Worm (Caenorhabditis elegans): ENCODE data around the gene Y47D7A.2.
A peak's percentile ranks its signal among the peaks of the same experiment; 100 is the strongest.

The Y47D7A.2 gene

ce11 chrV:4419767-4420322, at the start of gene Y47D7A.2, which contains the start of gene Y47D7A.7:
Y47D7A.2 (plus strand) TSS chrV:4420272.
Y47D7A.7 (minus strand) TSS chrV:4419867.
- no peak for TF ChIP-seq ceh-43 (GFP tag; optimal IDR thresholded peaks at IDR 0.05)
- no peak for TF ChIP-seq bed-3 (GFP tag; optimal IDR thresholded peaks at IDR 0.05)
- TF ChIP-seq nhr-12 (tag; optimal IDR thresholded peaks at IDR 0.05) = no peak
- TF ChIP-seq zip-8 (tag; optimal IDR thresholded peaks at IDR 0.05) = no peak
- no peak for TF ChIP-seq cnd-1 (tag; optimal IDR thresholded peaks at IDR 0.05)
- no peak for TF ChIP-seq sptf-1 (tag; optimal IDR thresholded peaks at IDR 0.05)
- no peak for TF ChIP-seq tbx-8 (GFP tag; optimal IDR thresholded peaks at IDR 0.05)
- no peak for TF ChIP-seq mab-5 (tag; optimal IDR thresholded peaks at IDR 0.05)
- TF ChIP-seq M03D4.4 (tag; optimal IDR thresholded peaks at IDR 0.05) = no peak
- TF ChIP-seq ceh-83 (GFP tag; optimal IDR thresholded peaks at IDR 0.05) = no peak
- TF ChIP-seq flh-1 (GFP tag; optimal IDR thresholded peaks at IDR 0.05) = no peak
- no peak for TF ChIP-seq mls-2 (tag; optimal IDR thresholded peaks at IDR 0.05)
- no peak for TF ChIP-seq blmp-1 (tag; optimal IDR thresholded peaks at IDR 0.05)
- no peak for TF ChIP-seq mep-1 (tag; optimal IDR thresholded peaks at IDR 0.05)
- no peak for TF ChIP-seq ham-2 (GFP tag; optimal IDR thresholded peaks at IDR 0.05)
- no peak for TF ChIP-seq ces-1 (GFP tag; optimal IDR thresholded peaks at IDR 0.05)

- TF ChIP-seq unc-39 (tag; optimal IDR thresholded peaks at IDR 0.05) = no peak
- TF ChIP-seq nhr-2 (tag; optimal IDR thresholded peaks at IDR 0.05) = no peak
- no peak for TF ChIP-seq sptf-1 (tag; optimal IDR thresholded peaks at IDR 0.05)
- TF ChIP-seq mep-1 (tag; optimal IDR thresholded peaks at IDR 0.05) = no peak
- no peak for TF ChIP-seq tbx-8 (GFP tag; optimal IDR thresholded peaks at IDR 0.05)
- no peak for TF ChIP-seq lin-13 (tag; optimal IDR thresholded peaks at IDR 0.05)
- no peak for TF ChIP-seq mab-5 (tag; optimal IDR thresholded peaks at IDR 0.05)
- no peak for TF ChIP-seq hlh-1 (tag; optimal IDR thresholded peaks at IDR 0.05)
- TF ChIP-seq ceh-83 (GFP tag; optimal IDR thresholded peaks at IDR 0.05) = no peak
- no peak for TF ChIP-seq blmp-1 (tag; optimal IDR thresholded peaks at IDR 0.05)
- TF ChIP-seq drap-1 (GFP tag; optimal IDR thresholded peaks at IDR 0.05) = no peak
- TF ChIP-seq elt-3 (tag; optimal IDR thresholded peaks at IDR 0.05) = no peak
- TF ChIP-seq nhr-28 (tag; optimal IDR thresholded peaks at IDR 0.05) = no peak
- TF ChIP-seq ceh-39 (tag; optimal IDR thresholded peaks at IDR 0.05) = no peak
- no peak for TF ChIP-seq ztf-11 (tag; optimal IDR thresholded peaks at IDR 0.05)
- TF ChIP-seq nhr-76 (tag; optimal IDR thresholded peaks at IDR 0.05) = no peak
- no peak for TF ChIP-seq nhr-237 (tag; optimal IDR thresholded peaks at IDR 0.05)
Measured at ce11 chrV:4370515-4370914, 49.6 kb upstream of the Y47D7A.2 start.

- TF ChIP-seq sem-2 (GFP tag; optimal IDR thresholded peaks at IDR 0.05) (no peak), hlh-1 (tag; optimal IDR thresholded peaks at IDR 0.05) (no peak), snpc-4 (tag; optimal IDR thresholded peaks at IDR 0.05) (no peak), lsy-2 (tag; optimal IDR thresholded peaks at IDR 0.05) (peak; percentile 15), pha-4 (tag; optimal IDR thresholded peaks at IDR 0.05) (peak; percentile 42), ces-1 (GFP tag; optimal IDR thresholded peaks at IDR 0.05) (peak; percentile 46), mep-1 (tag; optimal IDR thresholded peaks at IDR 0.05) (peak; percentile 54), zip-8 (tag; optimal IDR thresholded peaks at IDR 0.05) (peak; percentile 0)
Measured at ce11 chrV:4371309-4371933, 48.7 kb upstream of the Y47D7A.2 start, which contains the start of the genes gmpr-1 and fipp-1. gmpr-1 (minus strand) TSS chrV:4371383. fipp-1 (plus strand) TSS chrV:4371807.

ce11 chrV:4372986-4373385, 47.1 kb upstream of the Y47D7A.2 start:
- no peak for TF ChIP-seq snpc-4 (tag; optimal IDR thresholded peaks at IDR 0.05)
- TF ChIP-seq unc-120 (tag; optimal IDR thresholded peaks at IDR 0.05; ENCODE audit: poor library complexity, severe bottlenecking) = no peak

ce11 chrV:4373656-4374055, 46.4 kb upstream of the Y47D7A.2 start:
- TF ChIP-seq M03D4.4 (tag; optimal IDR thresholded peaks at IDR 0.05) (no peak), sem-2 (GFP tag; optimal IDR thresholded peaks at IDR 0.05) (no peak), drap-1 (GFP tag; optimal IDR thresholded peaks at IDR 0.05) (no peak), pha-4 (tag; optimal IDR thresholded peaks at IDR 0.05) (no peak), flh-1 (GFP tag; optimal IDR thresholded peaks at IDR 0.05) (no peak), mls-2 (tag; optimal IDR thresholded peaks at IDR 0.05) (no peak), elt-3 (tag; optimal IDR thresholded peaks at IDR 0.05) (no peak), snpc-4 (tag; optimal IDR thresholded peaks at IDR 0.05) (no peak), bed-3 (GFP tag; optimal IDR thresholded peaks at IDR 0.05) (no peak), ceh-83 (GFP tag; optimal IDR thresholded peaks at IDR 0.05) (no peak), lsy-2 (tag; optimal IDR thresholded peaks at IDR 0.05) (no peak), nhr-2 (tag; optimal IDR thresholded peaks at IDR 0.05) (no peak), sptf-1 (tag; optimal IDR thresholded peaks at IDR 0.05) (no peak), blmp-1 (tag; optimal IDR thresholded peaks at IDR 0.05) (no peak), unc-62 (GFP tag; optimal IDR thresholded peaks at IDR 0.05) (no peak), zip-8 (tag; optimal IDR thresholded peaks at IDR 0.05) (no peak)
